Worm (Caenorhabditis elegans): ENCODE data around the gene ran-3.

- TF ChIP-seq mep-1 (tag; optimal IDR thresholded peaks at IDR 0.05), result no peak
- no peak for TF ChIP-seq elt-3 (tag; optimal IDR thresholded peaks at IDR 0.05)
- peak; percentile 43 for TF ChIP-seq ztf-11 (tag; optimal IDR thresholded peaks at IDR 0.05)
- TF ChIP-seq elt-1 (tag; optimal IDR thresholded peaks at IDR 0.05; ENCODE audit: borderline replicate concordance, insufficient read depth), result no peak
- peak; percentile 38 for TF ChIP-seq bed-3 (GFP tag; optimal IDR thresholded peaks at IDR 0.05)
- TF ChIP-seq nhr-2 (tag; optimal IDR thresholded peaks at IDR 0.05), result peak; percentile 6
- TF ChIP-seq hlh-1 (tag; optimal IDR thresholded peaks at IDR 0.05), result peak; percentile 64
- TF ChIP-seq drap-1 (GFP tag; optimal IDR thresholded peaks at IDR 0.05), result peak; percentile 43
- no peak for TF ChIP-seq blmp-1 (tag; optimal IDR thresholded peaks at IDR 0.05)
- no peak for TF ChIP-seq snpc-4 (tag; optimal IDR thresholded peaks at IDR 0.05)
- TF ChIP-seq mls-2 (tag; optimal IDR thresholded peaks at IDR 0.05), result peak; percentile 24
- peak; percentile 55 for TF ChIP-seq pha-4 (tag; optimal IDR thresholded peaks at IDR 0.05)
- TF ChIP-seq unc-39 (tag; optimal IDR thresholded peaks at IDR 0.05), result no peak
Measured at ce11 chrII:8325002-8325539, at the start of gene ran-3, which contains the start of gene C26D10.3.
